Fruit fly (Drosophila melanogaster) whole organism, adult: Measurements from ENCODE around the gene Nepl9.

Experiments used
- CG11617 ChIP-seq: fragments of 200-800 bp; sonication (Bioruptor generic); optimal IDR thresholded peaks from 2 replicates; lab custom pipeline; 2017; ENCODE audit warnings: mild to moderate bottlenecking, missing biosample characterization, missing genetic modification reagents, missing genetic modification characterization
- CG12768 ChIP-seq: fragments of 200-800 bp; sonication (Bioruptor generic); optimal IDR thresholded peaks from 2 replicates; lab custom pipeline; 2017; ENCODE audit warnings: missing biosample characterization, missing genetic modification characterization, mild to moderate bottlenecking, moderate library complexity, missing genetic modification reagents
- CG14711 ChIP-seq: fragments of 200-800 bp; sonication (Bioruptor generic); optimal IDR thresholded peaks from 2 replicates; lab custom pipeline; 2018; ENCODE audit warnings: missing biosample characterization, mild to moderate bottlenecking, missing genetic modification characterization, moderate library complexity
- CG1620 ChIP-seq: fragments of 200-800 bp; sonication (Bioruptor generic); optimal IDR thresholded peaks from 2 replicates; lab custom pipeline; 2016; ENCODE audit warnings: missing biosample characterization, missing genetic modification characterization
- CG33017 ChIP-seq: fragments of 200-800 bp; sonication (Bioruptor generic); optimal IDR thresholded peaks from 2 replicates; lab custom pipeline; 2018; ENCODE audit warnings: missing biosample characterization, mild to moderate bottlenecking, missing genetic modification characterization, moderate library complexity
- CG5204 ChIP-seq: fragments of 200-800 bp; sonication (Bioruptor generic); optimal IDR thresholded peaks from 2 replicates; lab custom pipeline; 2016; ENCODE audit warnings: missing biosample characterization, missing genetic modification characterization
- CG7045 ChIP-seq: fragments of 200-800 bp; sonication (Bioruptor generic); optimal IDR thresholded peaks from 2 replicates; lab custom pipeline; 2017; ENCODE audit warnings: missing biosample characterization, mild to moderate bottlenecking, missing genetic modification characterization
- CG7101 ChIP-seq: fragments of 200-800 bp; sonication (Bioruptor generic); optimal IDR thresholded peaks from 2 replicates; lab custom pipeline; 2018; ENCODE audit warnings: missing biosample characterization, mild to moderate bottlenecking, missing genetic modification characterization, moderate library complexity
- Clk ChIP-seq: fragments of 200-800 bp; sonication (Bioruptor generic); optimal IDR thresholded peaks from 2 replicates; lab custom pipeline; 2017; ENCODE audit warnings: missing biosample characterization, missing genetic modification characterization
- Crg-1 ChIP-seq: fragments of 200-800 bp; sonication (Bioruptor generic); optimal IDR thresholded peaks from 2 replicates; lab custom pipeline; 2016; ENCODE audit warnings: missing biosample characterization, missing genetic modification characterization
- Hr96 ChIP-seq: fragments of 200-800 bp; sonication (Bioruptor generic); optimal IDR thresholded peaks from 2 replicates; lab custom pipeline; 2016; ENCODE audit warnings: missing biosample characterization, missing genetic modification characterization
- Mnt ChIP-seq: fragments of 200-800 bp; sonication (Bioruptor generic); optimal IDR thresholded peaks from 2 replicates; lab custom pipeline; 2016; ENCODE audit warnings: missing biosample characterization, mild to moderate bottlenecking, missing genetic modification characterization
- bab1 ChIP-seq: fragments of 200-800 bp; sonication (Bioruptor generic); optimal IDR thresholded peaks from 3 replicates; lab custom pipeline; 2019; ENCODE audit warnings: missing biosample characterization, mild to moderate bottlenecking, missing genetic modification characterization, moderate library complexity
- cic ChIP-seq: fragments of 200-800 bp; sonication (Bioruptor generic); optimal IDR thresholded peaks from 2 replicates; lab custom pipeline; 2017; ENCODE audit warnings: missing biosample characterization, mild to moderate bottlenecking, missing genetic modification characterization, moderate library complexity
- cnc ChIP-seq, 2 experiments: fragments of >200 bp; optimal IDR thresholded peaks; 2 replicates each; lab custom pipeline; 2017
- kay ChIP-seq: fragments of 200-800 bp; sonication (Bioruptor generic); peaks from one replicate; lab custom pipeline; 2016; ENCODE audit warnings: missing biosample characterization, missing genetic modification characterization, borderline replicate concordance
- ovo ChIP-seq: fragments of 200-800 bp; sonication (Bioruptor generic); optimal IDR thresholded peaks from 2 replicates; lab custom pipeline; 2016; ENCODE audit warnings: missing biosample characterization, missing genetic modification characterization
- pad ChIP-seq: fragments of 200-800 bp; sonication (Bioruptor generic); optimal IDR thresholded peaks from 3 replicates; lab custom pipeline; 2017; ENCODE audit warnings: missing biosample characterization, missing genetic modification characterization, mild to moderate bottlenecking, moderate library complexity, missing genetic modification reagents
- tj ChIP-seq: fragments of 200-800 bp; sonication (Bioruptor generic); optimal IDR thresholded peaks from 3 replicates; lab custom pipeline; 2017; ENCODE audit warnings: missing biosample characterization, mild to moderate bottlenecking, missing genetic modification characterization, moderate library complexity
- toe ChIP-seq: fragments of 200-800 bp; sonication (Bioruptor generic); optimal IDR thresholded peaks from 2 replicates; lab custom pipeline; 2016; ENCODE audit warnings: missing biosample characterization, missing genetic modification characterization

The Nepl9 gene

DNA sequence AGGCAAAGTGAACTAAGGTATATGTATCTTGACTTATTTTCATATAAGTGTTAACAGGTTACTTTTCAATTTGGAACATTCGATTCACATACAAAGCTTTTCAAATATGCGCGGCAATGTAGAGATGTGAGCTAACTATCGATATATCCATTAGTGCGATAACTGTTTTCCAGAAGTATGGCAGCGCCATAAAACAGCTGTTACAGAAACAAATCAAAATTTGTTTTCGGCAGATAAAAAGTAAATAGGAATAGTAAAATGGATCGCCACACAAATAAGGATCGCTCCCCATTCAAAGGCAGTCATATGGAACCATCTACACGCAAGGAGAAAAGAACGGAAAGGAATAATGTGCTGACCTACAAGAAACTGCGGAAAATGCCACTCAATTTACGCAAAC lies 42.2 kb upstream of the Nepl9 start, which contains the start of the genes CG32832, CG31743 and CG34313:
Gene CG32832 (minus strand): TSS at position 3 of the 400 bp plus-strand sequence.
Gene CG31743 (plus strand): TSS at position 230 of the 400 bp plus-strand sequence.
Gene CG34313 (plus strand): TSS at position 230 of the 400 bp plus-strand sequence.
- no peak for TF ChIP-seq CG7045 (GFP tag; lab: Kevin White, UChicago)
- no peak for TF ChIP-seq bab1 (GFP tag; lab: Kevin White, UChicago)
- TF ChIP-seq kay (GFP tag; lab: Kevin White, UChicago) = no peak
- TF ChIP-seq Hr96 (GFP tag; lab: Kevin White, UChicago) = no peak
- no peak for TF ChIP-seq CG12768 (GFP tag; lab: Kevin White, UChicago)
- no peak for TF ChIP-seq ovo (GFP tag; lab: Kevin White, UChicago)
- TF ChIP-seq Crg-1 (GFP tag; lab: Kevin White, UChicago) = no peak
- TF ChIP-seq cic = no peak
- TF ChIP-seq Mnt (GFP tag; lab: Kevin White, UChicago) = no peak
- no peak for TF ChIP-seq CG33017 (tag; lab: Kevin White, UChicago)

- TF ChIP-seq Mnt (GFP tag; lab: Kevin White, UChicago) = no peak
- TF ChIP-seq bab1 (GFP tag; lab: Kevin White, UChicago) = no peak
- no peak for TF ChIP-seq tj (GFP tag; lab: Kevin White, UChicago)
- no peak for TF ChIP-seq CG7101 (tag; lab: Kevin White, UChicago)
- no peak for TF ChIP-seq pad
- TF ChIP-seq Crg-1 (GFP tag; lab: Kevin White, UChicago) = no peak
- no peak for TF ChIP-seq CG7045 (GFP tag; lab: Kevin White, UChicago)
- no peak for TF ChIP-seq Clk (GFP tag; lab: Kevin White, UChicago)
- no peak for TF ChIP-seq CG1620 (GFP tag; lab: Kevin White, UChicago)
- TF ChIP-seq CG14711 (tag; lab: Kevin White, UChicago) = no peak
Measured at dm6 chr2L:16877678-16878077, 40.6 kb upstream of the Nepl9 start.

dm6 chr2L:16876555-16876954 lies 39.5 kb upstream of the Nepl9 start:
- TF ChIP-seq cic (no peak), Hr96 (GFP tag; lab: Kevin White, UChicago) (no peak), CG12768 (GFP tag; lab: Kevin White, UChicago) (no peak), Clk (GFP tag; lab: Kevin White, UChicago) (no peak), pad (no peak), tj (GFP tag; lab: Kevin White, UChicago) (no peak)

DNA sequence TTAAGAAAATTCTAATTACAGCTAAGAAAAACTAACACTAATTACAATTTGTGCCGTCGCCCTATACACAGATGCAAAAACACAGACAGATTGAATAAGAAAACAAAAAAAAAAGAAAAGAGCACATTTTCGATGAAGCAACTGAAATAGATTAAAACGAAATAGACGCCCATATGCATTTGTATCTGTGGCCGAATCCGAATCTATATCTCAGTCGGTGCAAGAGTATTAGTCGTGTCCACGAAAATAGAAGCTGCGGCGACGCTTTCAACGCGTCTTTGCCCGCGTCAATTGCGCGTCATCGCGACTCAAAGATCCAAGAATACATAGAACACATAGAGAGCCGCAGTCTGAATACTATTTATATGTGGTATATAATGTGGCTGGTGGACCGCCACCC lies 37.9 kb upstream of the Nepl9 start:
- TF ChIP-seq kay (GFP tag; lab: Kevin White, UChicago) (peak; percentile 54), cnc (optimal IDR thresholded peaks at IDR 0.05; lab: Kevin White, UChicago) (no peak), bab1 (GFP tag; lab: Kevin White, UChicago) (no peak)

- no peak for TF ChIP-seq Crg-1 (GFP tag; lab: Kevin White, UChicago)
- TF ChIP-seq bab1 (GFP tag; lab: Kevin White, UChicago) = no peak
- TF ChIP-seq kay (GFP tag; lab: Kevin White, UChicago) = no peak
- TF ChIP-seq ovo (GFP tag; lab: Kevin White, UChicago) = no peak
- no peak for TF ChIP-seq cnc (optimal IDR thresholded peaks at IDR 0.05; lab: Kevin White, UChicago)
- no peak for TF ChIP-seq CG33017 (tag; lab: Kevin White, UChicago)
- no peak for TF ChIP-seq Clk (GFP tag; lab: Kevin White, UChicago)
- no peak for TF ChIP-seq CG7045 (GFP tag; lab: Kevin White, UChicago)
- TF ChIP-seq CG11617 (GFP tag; lab: Kevin White, UChicago) = no peak
- no peak for TF ChIP-seq CG1620 (GFP tag; lab: Kevin White, UChicago)
- no peak for TF ChIP-seq CG14711 (tag; lab: Kevin White, UChicago)
- TF ChIP-seq pad = no peak
- TF ChIP-seq CG5204 = no peak
- no peak for TF ChIP-seq toe
- no peak for TF ChIP-seq tj (GFP tag; lab: Kevin White, UChicago)
- TF ChIP-seq CG12768 (GFP tag; lab: Kevin White, UChicago) = no peak
- no peak for TF ChIP-seq cic
- no peak for TF ChIP-seq Hr96 (GFP tag; lab: Kevin White, UChicago)
Measured at dm6 chr2L:16868897-16869324, 31.9 kb upstream of the Nepl9 start.

- TF ChIP-seq CG11617 (GFP tag; lab: Kevin White, UChicago) (no peak), bab1 (GFP tag; lab: Kevin White, UChicago) (no peak), Crg-1 (GFP tag; lab: Kevin White, UChicago) (no peak), tj (GFP tag; lab: Kevin White, UChicago) (no peak), toe (no peak), Hr96 (GFP tag; lab: Kevin White, UChicago) (no peak), ovo (GFP tag; lab: Kevin White, UChicago) (no peak)
Measured at dm6 chr2L:16862526-16862925, 25.5 kb upstream of the Nepl9 start.

DNA sequence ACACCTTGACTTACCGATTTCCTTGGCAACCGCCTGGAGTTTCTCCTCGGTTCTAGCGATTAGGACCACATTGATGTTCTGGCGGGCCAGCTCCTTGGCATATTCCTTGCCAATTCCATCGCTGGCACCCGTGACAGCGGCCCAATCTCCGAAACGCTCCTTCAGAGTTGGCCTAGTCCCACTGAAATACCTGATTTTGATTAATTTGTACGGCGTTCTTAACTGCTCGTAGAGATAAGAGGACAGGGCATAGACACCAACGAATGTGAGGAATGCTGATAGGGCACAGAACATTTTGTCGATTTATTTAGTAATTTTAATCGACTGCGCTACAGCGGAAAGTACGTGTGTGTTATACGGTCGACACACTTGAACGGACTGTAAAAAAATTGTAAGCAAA lies 24.1 kb upstream of the Nepl9 start, which contains the start of gene CG6012:
Gene CG6012 (minus strand): TSS at position 364 of the 400 bp plus-strand sequence.
- TF ChIP-seq CG7045 (GFP tag; lab: Kevin White, UChicago) = no peak
- TF ChIP-seq cic = peak; percentile 11
- TF ChIP-seq Clk (GFP tag; lab: Kevin White, UChicago) = no peak
- no peak for TF ChIP-seq tj (GFP tag; lab: Kevin White, UChicago)
